Worm (Caenorhabditis elegans) whole organism, early embryonic: Measurements from ENCODE around the gene somi-1.

ENCODE experiments used
- B0310.2 ChIP-seq: sonication (generic microtip); optimal IDR thresholded peaks from 2 replicates; lab custom pipeline; 2016; ENCODE audit warnings: mild to moderate bottlenecking, missing genetic modification characterization, missing compliant biosample characterization
- F13C5.2 ChIP-seq: sonication (generic microtip); optimal IDR thresholded peaks from 2 replicates; lab custom pipeline; 2017; ENCODE audit warnings: mild to moderate bottlenecking, missing genetic modification characterization, inconsistent platforms, missing compliant biosample characterization
- aly-1 ChIP-seq: sonication (generic microtip); optimal IDR thresholded peaks from 2 replicates; lab custom pipeline; 2016; ENCODE audit warnings: missing genetic modification characterization, missing compliant biosample characterization
- ama-1 ChIP-seq: fragments of 150-350 bp; optimal IDR thresholded peaks from 2 replicates; lab custom pipeline; 2014
- ceh-13 ChIP-seq: fragments of 200-800 bp; sonication (Bioruptor generic); optimal IDR thresholded peaks from 2 replicates; lab custom pipeline; 2018; ENCODE audit warnings: mild to moderate bottlenecking, missing genetic modification characterization, missing compliant biosample characterization
- ceh-36 ChIP-seq: sonication (generic microtip); optimal IDR thresholded peaks from 2 replicates; lab custom pipeline; 2016; ENCODE audit warnings: missing genetic modification characterization, inconsistent platforms, missing compliant biosample characterization
- ets-7 ChIP-seq: sonication (generic microtip); optimal IDR thresholded peaks from 2 replicates; lab custom pipeline; 2016; ENCODE audit warnings: missing genotype, missing genetic modification characterization, missing compliant biosample characterization
- flt-1 ChIP-seq: fragments of 200-800 bp; sonication (Bioruptor generic); IDR thresholded peaks from 2 replicates; pipeline ENCODE4 v1.3.6; 2022; ENCODE audit warnings: missing genetic modification characterization, missing compliant biosample characterization
- hmbx-1 ChIP-seq: sonication (generic microtip); optimal IDR thresholded peaks from 2 replicates; lab custom pipeline; 2016; ENCODE audit warnings: mild to moderate bottlenecking, missing genetic modification characterization, missing compliant biosample characterization
- hmg-4 ChIP-seq: fragments of 200-800 bp; sonication (Bioruptor generic); optimal IDR thresholded peaks from 2 replicates; lab custom pipeline; 2018; ENCODE audit warnings: mild to moderate bottlenecking, missing genetic modification characterization, missing compliant biosample characterization
- hnd-1 ChIP-seq: sonication (generic microtip); optimal IDR thresholded peaks from 2 replicates; lab custom pipeline; 2016; ENCODE audit warnings: missing genetic modification characterization, missing compliant biosample characterization
- pes-1 ChIP-seq: fragments of 200-800 bp; sonication (Bioruptor generic); IDR thresholded peaks from 2 replicates; pipeline ENCODE4 v1.3.6; 2022; ENCODE audit warnings: missing genetic modification reagents, missing genetic modification characterization, missing compliant biosample characterization
- scrt-1 ChIP-seq: fragments of 200-800 bp; sonication (Bioruptor generic); IDR thresholded peaks from 2 replicates; pipeline ENCODE4 v1.3.6; 2022; ENCODE audit warnings: missing genetic modification characterization, missing compliant biosample characterization
- sea-1 ChIP-seq: fragments of 200-800 bp; sonication (Bioruptor generic); conservative IDR thresholded peaks from 2 replicates; pipeline ENCODE4 v1.3.6; 2022; ENCODE audit warnings: missing genetic modification characterization, missing compliant biosample characterization
- tbx-11 ChIP-seq: fragments of 200-800 bp; sonication (Bioruptor generic); IDR thresholded peaks from 2 replicates; pipeline ENCODE4 v1.3.6; 2022; ENCODE audit warnings: missing genetic modification characterization, missing compliant biosample characterization
- tbx-37 ChIP-seq: fragments of 200-800 bp; sonication (Bioruptor generic); conservative IDR thresholded peaks from 2 replicates; pipeline ENCODE4 v1.3.6; 2022; ENCODE audit warnings: missing genetic modification reagents, missing genetic modification characterization, missing compliant biosample characterization
- tra-4 ChIP-seq: sonication (generic microtip); optimal IDR thresholded peaks from 2 replicates; lab custom pipeline; 2017; ENCODE audit warnings: missing genetic modification characterization, missing compliant biosample characterization

The somi-1 gene

ce11 chrV:13402524-13402923 is 11.3 kb upstream of the somi-1 start:
- TF ChIP-seq flt-1 (GFP tag; lab: Robert Waterston, UW) = no peak
- TF ChIP-seq hmbx-1 (tag; lab: Kevin White, UChicago) = no peak
- TF ChIP-seq ceh-36 (tag; lab: Kevin White, UChicago) = no peak
- TF ChIP-seq tbx-11 = no peak
- no peak for TF ChIP-seq sea-1 (GFP tag; lab: Robert Waterston, UW)
- no peak for TF ChIP-seq aly-1
- no peak for TF ChIP-seq pes-1 (GFP tag; lab: Robert Waterston, UW)
- no peak for TF ChIP-seq F13C5.2 (tag; lab: Kevin White, UChicago)
- TF ChIP-seq scrt-1 (GFP tag; lab: Robert Waterston, UW) = no peak
- TF ChIP-seq ceh-13 = no peak
- no peak for TF ChIP-seq hnd-1
- TF ChIP-seq B0310.2 = no peak
- no peak for TF ChIP-seq ama-1 (lab: Kevin White, UChicago)
- no peak for TF ChIP-seq ets-7

ce11 chrV:13401669-13402068 is 10.5 kb upstream of the somi-1 start:
- TF ChIP-seq F13C5.2 (tag; lab: Kevin White, UChicago) = no peak
- no peak for TF ChIP-seq flt-1 (GFP tag; lab: Robert Waterston, UW)
- TF ChIP-seq B0310.2 = no peak
- TF ChIP-seq ceh-13 = no peak
- no peak for TF ChIP-seq pes-1 (GFP tag; lab: Robert Waterston, UW)
- TF ChIP-seq sea-1 (GFP tag; lab: Robert Waterston, UW) = no peak

ce11 chrV:13396426-13396825 is 5.2 kb upstream of the somi-1 start:
- TF ChIP-seq flt-1 (GFP tag; lab: Robert Waterston, UW) (peak; percentile 59; the same call in 1 of the 2 replicates), F13C5.2 (tag; lab: Kevin White, UChicago) (peak; percentile 76), pes-1 (GFP tag; lab: Robert Waterston, UW) (0 out of 2 replicates have a peak, but pooled peaks have one; percentile 46), hnd-1 (no peak), scrt-1 (GFP tag; lab: Robert Waterston, UW) (0 out of 2 replicates have a peak, but pooled peaks have one; percentile 45), tra-4 (no peak), hmg-4 (GFP tag; lab: Kevin White, UChicago) (peak; percentile 95), sea-1 (GFP tag; lab: Robert Waterston, UW) (peak; percentile 70; the same call in 1 of the 2 replicates), ceh-13 (no peak), tbx-37 (GFP tag; lab: Robert Waterston, UW) (peak; percentile 28; the same call in 1 of the 2 replicates), B0310.2 (no peak), hmbx-1 (tag; lab: Kevin White, UChicago) (no peak), ceh-36 (tag; lab: Kevin White, UChicago) (peak; percentile 30), ama-1 (lab: Kevin White, UChicago) (no peak), ets-7 (peak; percentile 9), tbx-11 (0 out of 2 replicates have a peak, but pooled peaks have one; percentile 55), aly-1 (peak; percentile 77)

- TF ChIP-seq tbx-37 (GFP tag; lab: Robert Waterston, UW) (no peak), hnd-1 (no peak), B0310.2 (no peak), pes-1 (GFP tag; lab: Robert Waterston, UW) (no peak), ama-1 (lab: Kevin White, UChicago) (no peak), hmbx-1 (tag; lab: Kevin White, UChicago) (no peak), sea-1 (GFP tag; lab: Robert Waterston, UW) (no peak), ceh-13 (no peak)
Measured at ce11 chrV:13394968-13395367, 3.8 kb upstream of the somi-1 start.

- TF ChIP-seq scrt-1 (GFP tag; lab: Robert Waterston, UW) (no peak), F13C5.2 (tag; lab: Kevin White, UChicago) (no peak), sea-1 (GFP tag; lab: Robert Waterston, UW) (0 out of 2 replicates have a peak, but pooled peaks have one; percentile 17), aly-1 (peak; percentile 34), hmg-4 (GFP tag; lab: Kevin White, UChicago) (peak; percentile 72), tbx-11 (no peak), flt-1 (GFP tag; lab: Robert Waterston, UW) (no peak), ceh-13 (no peak), B0310.2 (peak; percentile 13)
Measured at ce11 chrV:13393333-13393803, 2.2 kb upstream of the somi-1 start.

ce11 chrV:13390936-13391335 is 259 bp downstream of the somi-1 start:
- TF ChIP-seq tra-4 (no peak), ets-7 (no peak), hnd-1 (no peak)

ce11 chrV:13389454-13389853 is 1.7 kb downstream of the somi-1 start:
- TF ChIP-seq ets-7 (no peak), pes-1 (GFP tag; lab: Robert Waterston, UW) (no peak), B0310.2 (no peak), hmg-4 (GFP tag; lab: Kevin White, UChicago) (no peak), hmbx-1 (tag; lab: Kevin White, UChicago) (no peak), tbx-11 (no peak), ceh-36 (tag; lab: Kevin White, UChicago) (no peak), sea-1 (GFP tag; lab: Robert Waterston, UW) (no peak), flt-1 (GFP tag; lab: Robert Waterston, UW) (no peak), aly-1 (no peak), tbx-37 (GFP tag; lab: Robert Waterston, UW) (no peak), hnd-1 (no peak)

ce11 chrV:13388961-13389360 is 2.2 kb downstream of the somi-1 start:
- TF ChIP-seq tra-4 (no peak), flt-1 (GFP tag; lab: Robert Waterston, UW) (no peak), ceh-36 (tag; lab: Kevin White, UChicago) (no peak), hnd-1 (no peak), pes-1 (GFP tag; lab: Robert Waterston, UW) (no peak), tbx-37 (GFP tag; lab: Robert Waterston, UW) (no peak), hmg-4 (GFP tag; lab: Kevin White, UChicago) (no peak), sea-1 (GFP tag; lab: Robert Waterston, UW) (no peak), scrt-1 (GFP tag; lab: Robert Waterston, UW) (no peak), tbx-11 (no peak), ama-1 (lab: Kevin White, UChicago) (no peak), F13C5.2 (tag; lab: Kevin White, UChicago) (no peak), B0310.2 (no peak), ceh-13 (no peak), aly-1 (no peak), ets-7 (no peak), hmbx-1 (tag; lab: Kevin White, UChicago) (no peak)
